Worm (Caenorhabditis elegans): Measurements from ENCODE around the gene C14F11.4.

- no peak for TF ChIP-seq aly-1 (tag; optimal IDR thresholded peaks at IDR 0.05)
- TF ChIP-seq B0310.2 (tag; optimal IDR thresholded peaks at IDR 0.05): no peak
- no peak for TF ChIP-seq tbx-37 (GFP tag; conservative IDR thresholded peaks at IDR 0.05)
- no peak for TF ChIP-seq scrt-1 (GFP tag; IDR thresholded peaks at IDR 0.05)
- TF ChIP-seq hmbx-1 (tag; optimal IDR thresholded peaks at IDR 0.05): no peak
- no peak for TF ChIP-seq ceh-36 (tag; optimal IDR thresholded peaks at IDR 0.05)
These were observed 48.1 kb upstream of the C14F11.4 start for ce11 chrX:6280998-6281397.
